Worm (Caenorhabditis elegans) whole organism, L2 larva: ENCODE results near the gene R09F10.5.

Source experiments
- C34F6.9 ChIP-seq: fragments of 150-350 bp; optimal IDR thresholded peaks from 2 replicates; lab custom pipeline; 2014; ENCODE audit warnings: missing biosample characterization, missing genetic modification characterization
- F13H6.1 ChIP-seq: sonication (generic microtip); optimal IDR thresholded peaks from 2 replicates; lab custom pipeline; 2016; ENCODE audit warnings: missing genetic modification characterization, missing compliant biosample characterization
- R02D3.7 ChIP-seq: fragments of 150-350 bp; optimal IDR thresholded peaks from 2 replicates; lab custom pipeline; 2014; ENCODE audit warnings: missing biosample characterization, missing genetic modification characterization
- Y55F3AM.14 ChIP-seq: fragments of 200-800 bp; sonication (Bioruptor generic); optimal IDR thresholded peaks from 2 replicates; lab custom pipeline; 2018; ENCODE audit warnings: mild to moderate bottlenecking, missing genetic modification characterization, missing compliant biosample characterization
- ZK546.5 ChIP-seq: sonication (generic microtip); optimal IDR thresholded peaks from 2 replicates; lab custom pipeline; 2017; ENCODE audit warnings: missing biosample characterization, missing genetic modification characterization
- alr-1 ChIP-seq: fragments of 150-350 bp; optimal IDR thresholded peaks from 2 replicates; lab custom pipeline; 2014; ENCODE audit warnings: missing biosample characterization, missing genetic modification characterization
- aly-2 ChIP-seq: fragments of 150-350 bp; optimal IDR thresholded peaks from 2 replicates; lab custom pipeline; 2014; ENCODE audit warnings: missing biosample characterization, missing genetic modification characterization
- ama-1 ChIP-seq: fragments of 150-350 bp; optimal IDR thresholded peaks from 2 replicates; lab custom pipeline; 2018; ENCODE audit warnings: inconsistent platforms
- blmp-1 ChIP-seq: sonication (generic microtip); optimal IDR thresholded peaks from 2 replicates; lab custom pipeline; 2017; ENCODE audit warnings: missing genetic modification characterization, mild to moderate bottlenecking, missing compliant biosample characterization, antibody characterized with exemption, moderate library complexity; ENCODE audit not compliant: insufficient read depth
- dmd-4 ChIP-seq: sonication (generic microtip); optimal IDR thresholded peaks from 2 replicates; lab custom pipeline; 2017; ENCODE audit warnings: missing biosample characterization, missing genetic modification characterization
- egl-27 ChIP-seq: sonication (generic microtip); optimal IDR thresholded peaks from 3 replicates; lab custom pipeline; 2017; ENCODE audit warnings: missing biosample characterization, missing genetic modification reagents, missing genetic modification characterization
- elt-1 ChIP-seq: fragments of 150-350 bp; optimal IDR thresholded peaks from 2 replicates; lab custom pipeline; 2014; ENCODE audit warnings: missing biosample characterization, missing genetic modification characterization
- elt-3 ChIP-seq: sonication (generic microtip); optimal IDR thresholded peaks from 2 replicates; lab custom pipeline; 2017; ENCODE audit warnings: missing biosample characterization, missing genetic modification characterization
- fos-1 ChIP-seq: fragments of 150-350 bp; optimal IDR thresholded peaks from 2 replicates; lab custom pipeline; 2014; ENCODE audit warnings: missing biosample characterization, missing genetic modification characterization
- gmeb-1 ChIP-seq: fragments of 150-350 bp; optimal IDR thresholded peaks from 2 replicates; lab custom pipeline; 2014; ENCODE audit warnings: missing biosample characterization, missing genetic modification characterization
- lin-11 ChIP-seq: fragments of 150-350 bp; sonication (generic microtip); optimal IDR thresholded peaks from 2 replicates; lab custom pipeline; 2014; ENCODE audit warnings: missing biosample characterization, missing genetic modification characterization, inconsistent platforms, mixed read lengths
- lin-13 ChIP-seq: fragments of 150-350 bp; optimal IDR thresholded peaks from 2 replicates; lab custom pipeline; 2014; ENCODE audit warnings: missing biosample characterization, missing genetic modification reagents, missing genetic modification characterization
- lin-39 ChIP-seq: fragments of 150-350 bp; optimal IDR thresholded peaks from 2 replicates; lab custom pipeline; 2014; ENCODE audit warnings: missing biosample characterization, missing genetic modification reagents, missing genetic modification characterization
- mab-5 ChIP-seq: fragments of 150-350 bp; optimal IDR thresholded peaks from 2 replicates; lab custom pipeline; 2014; ENCODE audit warnings: missing biosample characterization, missing genetic modification characterization
- mdl-1 ChIP-seq, 2 experiments: fragments of 150-350 bp in 1 of 2; sonication (generic microtip) in 1 of 2; optimal IDR thresholded peaks; 2 replicates each; lab custom pipeline; 2017; ENCODE audit warnings: missing biosample characterization in 2 of 2, missing genetic modification characterization in 2 of 2
- nhr-10 ChIP-seq: sonication (generic microtip); optimal IDR thresholded peaks from 2 replicates; lab custom pipeline; 2017; ENCODE audit warnings: missing biosample characterization, missing genetic modification characterization
- nhr-11 ChIP-seq: fragments of 150-350 bp; optimal IDR thresholded peaks from 2 replicates; lab custom pipeline; 2014; ENCODE audit warnings: missing biosample characterization, missing genetic modification characterization
- nhr-129 ChIP-seq: fragments of 150-350 bp; optimal IDR thresholded peaks from 2 replicates; lab custom pipeline; 2014; ENCODE audit warnings: missing biosample characterization, missing genetic modification characterization
- nhr-21 ChIP-seq: fragments of 150-350 bp; optimal IDR thresholded peaks from 2 replicates; lab custom pipeline; 2014; ENCODE audit warnings: missing biosample characterization, missing genetic modification characterization
- nhr-237 ChIP-seq: fragments of 150-350 bp; optimal IDR thresholded peaks from 2 replicates; lab custom pipeline; 2014; ENCODE audit warnings: missing biosample characterization, missing genetic modification characterization
- nhr-77 ChIP-seq: fragments of 150-350 bp; optimal IDR thresholded peaks from 2 replicates; lab custom pipeline; 2014; ENCODE audit warnings: missing biosample characterization, missing genetic modification characterization
- sem-4 ChIP-seq: fragments of 150-350 bp; optimal IDR thresholded peaks from 2 replicates; lab custom pipeline; 2014; ENCODE audit warnings: missing biosample characterization, missing genetic modification reagents, missing genetic modification characterization
- skn-1 ChIP-seq: sonication (generic microtip); optimal IDR thresholded peaks from 2 replicates; lab custom pipeline; 2017; ENCODE audit warnings: missing biosample characterization, missing genetic modification characterization
- sma-3 ChIP-seq: sonication (generic microtip); optimal IDR thresholded peaks from 2 replicates; lab custom pipeline; 2016; ENCODE audit warnings: missing genetic modification reagents, missing genetic modification characterization, missing compliant biosample characterization
- sma-9 ChIP-seq, 2 experiments: fragments of 150-350 bp in 1 of 2; sonication (generic microtip) in 1 of 2; optimal IDR thresholded peaks; 2 replicates each; lab custom pipeline; 2014 to 2016; ENCODE audit warnings: missing genetic modification characterization in 2 of 2, mild to moderate bottlenecking in 1 of 2, missing biosample characterization in 1 of 2, missing compliant biosample characterization in 1 of 2, missing genetic modification reagents in 1 of 2, moderate library complexity in 1 of 2
- snpc-4 ChIP-seq: fragments of 150-350 bp; optimal IDR thresholded peaks from 2 replicates; lab custom pipeline; 2014; ENCODE audit warnings: missing biosample characterization, missing genetic modification characterization
- unc-39 ChIP-seq: fragments of 150-350 bp; optimal IDR thresholded peaks from 2 replicates; lab custom pipeline; 2014; ENCODE audit warnings: missing biosample characterization, missing genetic modification characterization
- unc-55 ChIP-seq: fragments of 150-350 bp; sonication (generic microtip); optimal IDR thresholded peaks from 3 replicates; lab custom pipeline; 2014; ENCODE audit warnings: missing biosample characterization, missing genetic modification reagents, missing genetic modification characterization
- unc-62 ChIP-seq: fragments of 150-350 bp; optimal IDR thresholded peaks from 2 replicates; lab custom pipeline; 2014; ENCODE audit warnings: missing biosample characterization, missing genetic modification reagents, missing genetic modification characterization
- ztf-1 ChIP-seq: fragments of 200-800 bp; sonication (Bioruptor generic); conservative IDR thresholded peaks from 2 replicates; pipeline ENCODE4 v1.3.6; 2022; ENCODE audit warnings: missing genetic modification characterization, missing compliant biosample characterization
- ztf-11 ChIP-seq: sonication (generic microtip); optimal IDR thresholded peaks from 2 replicates; lab custom pipeline; 2017; ENCODE audit warnings: missing biosample characterization, missing genetic modification characterization

R09F10.5 gene

ce11 chrX:8285169-8285796, 22.2 kb downstream of the R09F10.5 start, which contains the start of the genes fis-2 and F13B9.2:
Gene fis-2 (minus strand): TSS chrX:8285219.
Gene F13B9.2 (plus strand): TSS chrX:8285683.
- TF ChIP-seq sma-9 (GFP tag; optimal IDR thresholded peaks at IDR 0.05; lab: Kevin White, UChicago) (no peak), sma-9 (tag; optimal IDR thresholded peaks at IDR 0.05; lab: Kevin White, UChicago) (no peak), aly-2 (tag; lab: Kevin White, UChicago) (no peak), unc-39 (tag; lab: Kevin White, UChicago) (no peak), ZK546.5 (tag; lab: Kevin White, UChicago) (no peak), elt-3 (tag; lab: Kevin White, UChicago) (no peak), elt-1 (tag; lab: Kevin White, UChicago) (no peak), nhr-21 (tag; lab: Kevin White, UChicago) (no peak), ama-1 (lab: Kevin White, UChicago) (no peak), skn-1 (tag; lab: Kevin White, UChicago) (no peak), mdl-1 (tag; optimal IDR thresholded peaks at IDR 0.05; lab: Kevin White, UChicago) (no peak), lin-39 (tag; lab: Kevin White, UChicago) (no peak), mab-5 (tag; lab: Kevin White, UChicago) (no peak), fos-1 (tag; lab: Kevin White, UChicago) (no peak), ztf-11 (no peak), sma-3 (GFP tag; lab: Kevin White, UChicago) (no peak)

ce11 chrX:8284003-8284402, 23.5 kb downstream of the R09F10.5 start:
- TF ChIP-seq ztf-11 (no peak), dmd-4 (tag; lab: Kevin White, UChicago) (no peak), ZK546.5 (tag; lab: Kevin White, UChicago) (no peak), nhr-11 (tag; lab: Kevin White, UChicago) (no peak), ama-1 (lab: Kevin White, UChicago) (no peak), unc-62 (no peak), snpc-4 (no peak), nhr-237 (tag; lab: Kevin White, UChicago) (no peak), gmeb-1 (tag; lab: Kevin White, UChicago) (no peak), ztf-1 (GFP tag; lab: Robert Waterston, UW) (no peak), R02D3.7 (no peak), unc-55 (GFP tag; lab: Kevin White, UChicago) (no peak), skn-1 (tag; lab: Kevin White, UChicago) (no peak), lin-13 (GFP tag; lab: Kevin White, UChicago) (no peak), Y55F3AM.14 (GFP tag; lab: Kevin White, UChicago) (no peak), nhr-77 (tag; lab: Kevin White, UChicago) (no peak)

- no peak for TF ChIP-seq mab-5 (tag; lab: Kevin White, UChicago)
- TF ChIP-seq gmeb-1 (tag; lab: Kevin White, UChicago) = no peak
- no peak for TF ChIP-seq sma-3 (GFP tag; lab: Kevin White, UChicago)
- no peak for TF ChIP-seq nhr-129 (tag; lab: Kevin White, UChicago)
- no peak for TF ChIP-seq aly-2 (tag; lab: Kevin White, UChicago)
- TF ChIP-seq unc-55 (GFP tag; lab: Kevin White, UChicago) = no peak
- TF ChIP-seq elt-3 (tag; lab: Kevin White, UChicago) = no peak
- TF ChIP-seq lin-11 (tag; lab: Kevin White, UChicago) = no peak
- TF ChIP-seq egl-27 (tag; lab: Kevin White, UChicago) = no peak
- no peak for TF ChIP-seq dmd-4 (tag; lab: Kevin White, UChicago)
- no peak for TF ChIP-seq unc-62
- no peak for TF ChIP-seq F13H6.1 (tag; lab: Kevin White, UChicago)
- TF ChIP-seq alr-1 (tag; lab: Kevin White, UChicago) = no peak
- no peak for TF ChIP-seq nhr-77 (tag; lab: Kevin White, UChicago)
- TF ChIP-seq sem-4 = no peak
- TF ChIP-seq nhr-10 = no peak
- no peak for TF ChIP-seq C34F6.9 (tag; lab: Kevin White, UChicago)
Measured at ce11 chrX:8276984-8277383, 30.5 kb downstream of the R09F10.5 start.

DNA sequence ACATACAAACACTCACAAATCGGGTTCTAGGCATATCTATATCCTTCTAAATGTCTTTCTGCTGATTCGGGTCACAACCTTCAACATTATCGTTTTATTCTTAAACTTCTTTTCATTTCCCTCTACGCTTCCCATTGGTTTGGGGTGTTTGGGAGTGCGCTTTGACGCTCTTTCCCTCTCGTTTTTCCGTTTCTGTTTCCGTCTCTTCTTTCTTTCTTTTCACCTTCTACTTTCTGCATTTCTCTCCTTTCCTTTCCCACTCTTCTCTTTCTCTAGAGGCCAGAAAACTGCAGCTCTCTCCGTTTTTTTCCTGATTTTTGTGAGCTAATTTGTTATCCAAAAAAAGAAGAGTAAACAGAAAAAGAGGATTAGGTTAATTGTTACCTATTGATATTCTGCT, 31.2 kb downstream of the R09F10.5 start:
- TF ChIP-seq fos-1 (tag; lab: Kevin White, UChicago) = no peak
- peak; percentile 28 for TF ChIP-seq blmp-1 (tag; lab: Kevin White, UChicago)
- peak; percentile 18 for TF ChIP-seq unc-55 (GFP tag; lab: Kevin White, UChicago)
- TF ChIP-seq nhr-129 (tag; lab: Kevin White, UChicago) = peak; percentile 2
- TF ChIP-seq unc-62 = no peak
- no peak for TF ChIP-seq sma-9 (GFP tag; optimal IDR thresholded peaks at IDR 0.05; lab: Kevin White, UChicago)
- TF ChIP-seq sma-9 (tag; optimal IDR thresholded peaks at IDR 0.05; lab: Kevin White, UChicago) = no peak
- TF ChIP-seq C34F6.9 (tag; lab: Kevin White, UChicago) = peak; percentile 34
- peak; percentile 6 for TF ChIP-seq F13H6.1 (tag; lab: Kevin White, UChicago)
